Fruit fly (Drosophila melanogaster) whole organism, embryonic: ENCODE results near the gene CG33191.

Source experiments
- Atf6 ChIP-seq: fragments of 200-800 bp; sonication (Bioruptor generic); IDR thresholded peaks from 2 replicates; pipeline ENCODE4 v1.3.6; 2022; ENCODE audit warnings: missing biosample characterization, missing genetic modification characterization
- CG11695 ChIP-seq: fragments of 200-800 bp; sonication (Bioruptor generic); IDR thresholded peaks from 3 replicates; pipeline ENCODE4 v1.3.6; 2022; ENCODE audit warnings: missing biosample characterization, missing genetic modification characterization
- CG18011 ChIP-seq: fragments of 200-800 bp; sonication (Bioruptor generic); optimal IDR thresholded peaks from 2 replicates; lab custom pipeline; 2017; ENCODE audit warnings: missing biosample characterization, missing genetic modification characterization, mild to moderate bottlenecking, moderate library complexity, missing genotype
- CG2875 ChIP-seq: fragments of 200-800 bp; sonication (Bioruptor generic); optimal IDR thresholded peaks from 2 replicates; lab custom pipeline; 2017; ENCODE audit warnings: missing biosample characterization, mild to moderate bottlenecking, missing genetic modification characterization, missing genetic modification reagents
- CG8281 ChIP-seq: fragments of 200-800 bp; sonication (Bioruptor generic); optimal IDR thresholded peaks from 2 replicates; lab custom pipeline; 2018; ENCODE audit warnings: missing biosample characterization, mild to moderate bottlenecking, missing genetic modification characterization, moderate library complexity
- H2.0 ChIP-seq: fragments of 200-800 bp; sonication (Bioruptor generic); IDR thresholded peaks from 2 replicates; pipeline ENCODE4 v1.3.6; 2022; ENCODE audit warnings: missing biosample characterization, missing genetic modification characterization
- Kr ChIP-seq: fragments of 200-800 bp; sonication (Bioruptor generic); optimal IDR thresholded peaks from 2 replicates; lab custom pipeline; 2017; ENCODE audit warnings: missing biosample characterization, mild to moderate bottlenecking, missing genetic modification characterization
- bbx ChIP-seq: fragments of 200-800 bp; sonication (Bioruptor generic); IDR thresholded peaks from 2 replicates; pipeline ENCODE4 v1.3.6; 2022; ENCODE audit warnings: missing biosample characterization, missing genetic modification characterization; ENCODE audit not compliant: partially characterized antibody
- fd3F ChIP-seq: fragments of 200-800 bp; sonication (Bioruptor generic); optimal IDR thresholded peaks from 2 replicates; lab custom pipeline; 2018; ENCODE audit warnings: missing biosample characterization, mild to moderate bottlenecking, missing genetic modification characterization, moderate library complexity
- stc ChIP-seq: fragments of 200-800 bp; sonication (Bioruptor generic); IDR thresholded peaks from 2 replicates; pipeline ENCODE4 v1.3.6; 2022; ENCODE audit warnings: missing biosample characterization, missing genetic modification characterization

- TF ChIP-seq CG2875 (no peak), Kr (GFP tag; lab: Kevin White, UChicago) (no peak), fd3F (no peak), Atf6 (GFP tag; lab: Robert Waterston, UW) (no peak), bbx (GFP tag; lab: Robert Waterston, UW) (no peak), CG18011 (GFP tag; lab: Kevin White, UChicago) (no peak), H2.0 (GFP tag; lab: Robert Waterston, UW) (no peak), CG8281 (no peak), CG11695 (GFP tag; lab: Robert Waterston, UW) (no peak), stc (GFP tag; lab: Robert Waterston, UW) (no peak)
Observed at dm6 chr3R:8821623-8822022, 41.9 kb upstream of the CG33191 start, which contains the start of gene CG8369.
